Worm (Caenorhabditis elegans): ENCODE data around the gene irld-59.
"Not testable (repeated sequence)": the region's sequence is repeated elsewhere in the genome, so short reads cannot be mapped to it uniquely, and the experiment has no call there.

ce11 chrIV:15311590-15311989, 25.3 kb upstream of the irld-59 start, which contains the start of gene Y73F8A.12:
- TF ChIP-seq pha-4 (tag; optimal IDR thresholded peaks at IDR 0.05); unc-62 (GFP tag; optimal IDR thresholded peaks at IDR 0.05); D2030.7 (GFP tag; IDR thresholded peaks at IDR 0.05); snpc-1.3 (tag; optimal IDR thresholded peaks at IDR 0.05; ENCODE audit: insufficient read depth); ets-4 (GFP tag; optimal IDR thresholded peaks at IDR 0.05); snpc-4 (GFP tag; optimal IDR thresholded peaks at IDR 0.05); snpc-4 (tag; optimal IDR thresholded peaks at IDR 0.05); xnd-1 (tag; optimal IDR thresholded peaks at IDR 0.05); F57C9.4 (tag; optimal IDR thresholded peaks at IDR 0.05); sea-2 (GFP tag; IDR thresholded peaks at IDR 0.05); lag-1 (GFP tag; IDR thresholded peaks at IDR 0.05); nfyb-1 (GFP tag; IDR thresholded peaks at IDR 0.05): not testable (repeated sequence)
